Worm (Caenorhabditis elegans) whole organism, L1 larva: ENCODE data around the gene C27B7.9.

ENCODE experiments used
- Y116A8C.19 ChIP-seq: sonication (generic microtip); optimal IDR thresholded peaks from 2 replicates; lab custom pipeline; 2016; ENCODE audit warnings: missing compliant biosample characterization, missing genetic modification characterization, borderline replicate concordance
- aha-1 ChIP-seq: fragments of 150-350 bp; optimal IDR thresholded peaks from 2 replicates; lab custom pipeline; 2014; ENCODE audit warnings: missing biosample characterization, missing genetic modification characterization
- blmp-1 ChIP-seq: fragments of 150-350 bp; optimal IDR thresholded peaks from 2 replicates; lab custom pipeline; 2014; ENCODE audit warnings: missing biosample characterization, missing genetic modification characterization
- ceh-8 ChIP-seq: fragments of 200-800 bp; sonication (Bioruptor generic); optimal IDR thresholded peaks from 2 replicates; lab custom pipeline; 2018; ENCODE audit warnings: mild to moderate bottlenecking, missing genetic modification characterization, moderate library complexity, missing compliant biosample characterization
- ceh-82 ChIP-seq, 3 experiments: fragments of 150-350 bp in 1 of 3; sonication (generic microtip) in 2 of 3; optimal IDR thresholded peaks; 2 replicates each; lab custom pipeline; 2014 to 2017; ENCODE audit warnings: missing biosample characterization in 3 of 3, missing genetic modification characterization in 3 of 3
- dpl-1 ChIP-seq, 3 experiments: fragments of 150-350 bp in 2 of 3; sonication (generic microtip) in 1 of 3; optimal IDR thresholded peaks; 2 replicates each; lab custom pipeline; 2014 to 2017; ENCODE audit warnings: missing biosample characterization in 3 of 3, missing genetic modification characterization in 3 of 3, missing genetic modification reagents in 3 of 3
- dsc-1 ChIP-seq: sonication (generic microtip); optimal IDR thresholded peaks from 2 replicates; lab custom pipeline; 2016; ENCODE audit warnings: mild to moderate bottlenecking, missing genetic modification characterization, missing compliant biosample characterization
- efl-1 ChIP-seq, 4 experiments: fragments of 150-350 bp; optimal IDR thresholded peaks in 3 of 4; peaks in 1 of 4; 1 replicate in 1 of 4; 2 replicates in 3 of 4; lab custom pipeline; 2014; ENCODE audit warnings: missing biosample characterization in 2 of 4, missing genetic modification characterization in 2 of 4, missing genetic modification reagents in 2 of 4
- egl-13 ChIP-seq: sonication (generic microtip); optimal IDR thresholded peaks from 2 replicates; lab custom pipeline; 2016; ENCODE audit warnings: missing genotype, missing genetic modification reagents, missing genetic modification characterization, missing compliant biosample characterization
- elt-3 ChIP-seq, 6 experiments: fragments of 150-350 bp in 1 of 6; sonication (generic microtip); optimal IDR thresholded peaks; 2 replicates each; lab custom pipeline; 2017 to 2018; ENCODE audit warnings: missing biosample characterization in 6 of 6, missing genetic modification characterization in 6 of 6, inconsistent platforms in 1 of 6
- hlh-4 ChIP-seq: sonication (generic microtip); optimal IDR thresholded peaks from 2 replicates; lab custom pipeline; 2016; ENCODE audit warnings: mild to moderate bottlenecking, missing genetic modification characterization, missing compliant biosample characterization
- lin-14 ChIP-seq: fragments of 200-800 bp; sonication (Bioruptor generic); optimal IDR thresholded peaks from 2 replicates; lab custom pipeline; 2018; ENCODE audit warnings: mild to moderate bottlenecking, missing genetic modification characterization, moderate library complexity, missing compliant biosample characterization
- lin-35 ChIP-seq, 2 experiments: fragments of 150-350 bp; optimal IDR thresholded peaks; 2 replicates each; lab custom pipeline; 2014; ENCODE audit warnings: missing biosample characterization in 2 of 2, missing genetic modification characterization in 2 of 2, missing genetic modification reagents in 2 of 2
- lsy-2 ChIP-seq, 2 experiments: fragments of 150-350 bp; optimal IDR thresholded peaks; 2 replicates each; lab custom pipeline; 2014; ENCODE audit warnings: missing biosample characterization in 2 of 2, missing genetic modification characterization in 2 of 2
- mdl-1 ChIP-seq, 2 experiments: fragments of 150-350 bp; optimal IDR thresholded peaks; 2 replicates each; lab custom pipeline; 2014 to 2017; ENCODE audit warnings: missing biosample characterization in 2 of 2, missing genetic modification characterization in 2 of 2, inconsistent platforms in 1 of 2
- mep-1 ChIP-seq: fragments of 150-350 bp; optimal IDR thresholded peaks from 2 replicates; lab custom pipeline; 2014; ENCODE audit warnings: missing biosample characterization, missing genetic modification characterization
- nhr-12 ChIP-seq: sonication (generic microtip); optimal IDR thresholded peaks from 2 replicates; lab custom pipeline; 2017; ENCODE audit warnings: missing biosample characterization, missing genetic modification characterization
- nhr-19 ChIP-seq: fragments of 200-800 bp; sonication (Bioruptor generic); conservative IDR thresholded peaks from 2 replicates; pipeline ENCODE4 v1.3.6; 2022; ENCODE audit warnings: missing genetic modification characterization, missing compliant biosample characterization
- nhr-20 ChIP-seq: sonication (generic microtip); optimal IDR thresholded peaks from 2 replicates; lab custom pipeline; 2016; ENCODE audit warnings: mild to moderate bottlenecking, missing genetic modification characterization, missing compliant biosample characterization
- nhr-71 ChIP-seq: sonication (generic microtip); optimal IDR thresholded peaks from 2 replicates; lab custom pipeline; 2016; ENCODE audit warnings: mild to moderate bottlenecking, missing genetic modification characterization, moderate library complexity, missing compliant biosample characterization
- nhr-76 ChIP-seq: sonication (generic microtip); optimal IDR thresholded peaks from 2 replicates; lab custom pipeline; 2017; ENCODE audit warnings: missing biosample characterization, missing genetic modification characterization
- nhr-90 ChIP-seq: sonication (generic microtip); optimal IDR thresholded peaks from 2 replicates; lab custom pipeline; 2016; ENCODE audit warnings: mild to moderate bottlenecking, missing genetic modification characterization, missing compliant biosample characterization; ENCODE audit not compliant: poor library complexity
- pag-3 ChIP-seq: sonication (generic microtip); optimal IDR thresholded peaks from 2 replicates; lab custom pipeline; 2017; ENCODE audit warnings: missing genetic modification characterization, mild to moderate bottlenecking, missing compliant biosample characterization, antibody characterized with exemption, borderline replicate concordance; ENCODE audit not compliant: insufficient read depth
- pax-3 ChIP-seq: fragments of 200-800 bp; sonication (Bioruptor generic); optimal IDR thresholded peaks from 2 replicates; lab custom pipeline; 2018; ENCODE audit warnings: mild to moderate bottlenecking, missing genetic modification characterization, moderate library complexity, missing compliant biosample characterization
- rnt-1 ChIP-seq: sonication (generic microtip); optimal IDR thresholded peaks from 2 replicates; lab custom pipeline; 2016; ENCODE audit warnings: mild to moderate bottlenecking, missing genetic modification characterization, moderate library complexity, missing compliant biosample characterization
- skn-1 ChIP-seq: fragments of 150-350 bp; optimal IDR thresholded peaks from 2 replicates; lab custom pipeline; 2014; ENCODE audit warnings: missing biosample characterization, missing genetic modification characterization
- snpc-4 ChIP-seq: fragments of 150-350 bp; optimal IDR thresholded peaks from 2 replicates; lab custom pipeline; 2014; ENCODE audit warnings: missing biosample characterization, missing genetic modification characterization
- snu-23 ChIP-seq: sonication (generic microtip); optimal IDR thresholded peaks from 2 replicates; lab custom pipeline; 2016; ENCODE audit warnings: missing genetic modification characterization, missing compliant biosample characterization
- swsn-7 ChIP-seq: sonication (generic microtip); optimal IDR thresholded peaks from 2 replicates; lab custom pipeline; 2016; ENCODE audit warnings: missing genetic modification characterization, missing compliant biosample characterization
- tbx-2 ChIP-seq: sonication (generic microtip); optimal IDR thresholded peaks from 2 replicates; lab custom pipeline; 2016; ENCODE audit warnings: missing genetic modification characterization, missing compliant biosample characterization
- unc-30 ChIP-seq: sonication (generic microtip); optimal IDR thresholded peaks from 2 replicates; lab custom pipeline; 2017; ENCODE audit warnings: missing biosample characterization, missing genetic modification characterization
- zag-1 ChIP-seq: fragments of 150-350 bp; optimal IDR thresholded peaks from 2 replicates; lab custom pipeline; 2014; ENCODE audit warnings: missing biosample characterization, missing genetic modification characterization

C27B7.9 gene

ce11 chrIV:8925990-8926389, 10.1 kb upstream of the C27B7.9 start, which contains the start of the genes D1046.2 and cfim-2 (continued):
- no peak for TF ChIP-seq pag-3 (tag; lab: Kevin White, UChicago)
- no peak for TF ChIP-seq Y116A8C.19 (tag; lab: Kevin White, UChicago)
- no peak for TF ChIP-seq aha-1 (tag; lab: Kevin White, UChicago)
- TF ChIP-seq swsn-7 (tag; lab: Kevin White, UChicago): peak; percentile 30
- TF ChIP-seq lsy-2 (tag; optimal IDR thresholded peaks at IDR 0.05; lab: Kevin White, UChicago): peak in 1 of 2 experiments; percentile 64
- TF ChIP-seq skn-1 (tag; lab: Kevin White, UChicago): peak; percentile 3
- no peak for TF ChIP-seq nhr-20 (tag; lab: Kevin White, UChicago)
- peak; percentile 4 for TF ChIP-seq lin-14 (GFP tag; lab: Kevin White, UChicago)
- TF ChIP-seq rnt-1 (tag; lab: Kevin White, UChicago): no peak
- no peak for TF ChIP-seq nhr-90 (tag; lab: Kevin White, UChicago)

- TF ChIP-seq skn-1 (tag; lab: Kevin White, UChicago) (no peak), nhr-20 (tag; lab: Kevin White, UChicago) (no peak), nhr-76 (tag; lab: Kevin White, UChicago) (no peak), nhr-90 (tag; lab: Kevin White, UChicago) (no peak), dsc-1 (peak; percentile 67), hlh-4 (tag; lab: Kevin White, UChicago) (no peak), mdl-1 (tag; optimal IDR thresholded peaks at IDR 0.05; lab: Kevin White, UChicago) (no peak), mep-1 (tag; lab: Kevin White, UChicago) (no peak)
Measured at ce11 chrIV:8924126-8924525, 8.2 kb upstream of the C27B7.9 start.

- TF ChIP-seq hlh-4 (tag; lab: Kevin White, UChicago): no peak
- no peak for TF ChIP-seq tbx-2
- TF ChIP-seq nhr-20 (tag; lab: Kevin White, UChicago): no peak
- no peak for TF ChIP-seq snpc-4 (tag; lab: Kevin White, UChicago)
- TF ChIP-seq pax-3 (tag; lab: Kevin White, UChicago): no peak
- no peak for TF ChIP-seq nhr-19 (GFP tag; lab: Robert Waterston, UW)
- no peak for TF ChIP-seq mep-1 (tag; lab: Kevin White, UChicago)
- TF ChIP-seq egl-13 (tag; lab: Kevin White, UChicago): no peak
- TF ChIP-seq, all 84 proteins: peak for 0
Measured at ce11 chrIV:8923381-8923780, 7.5 kb upstream of the C27B7.9 start.

ce11 chrIV:8921956-8922355, 6.0 kb upstream of the C27B7.9 start, which contains the start of gene D1046.16:
Gene D1046.16, plus strand, starts transcription at chrIV:8922150.
- TF ChIP-seq elt-3 (tag; optimal IDR thresholded peaks at IDR 0.05; lab: Kevin White, UChicago) (peak in 1 of 6 experiments; percentile 30), nhr-71 (peak; percentile 4), ceh-8 (GFP tag; lab: Kevin White, UChicago) (no peak), mdl-1 (tag; optimal IDR thresholded peaks at IDR 0.05; lab: Kevin White, UChicago) (peak in 1 of 2 experiments; percentile 7), efl-1 (optimal IDR thresholded peaks at IDR 0.05; lab: Kevin White, UChicago) (peak; percentile 16 to 31), efl-1 (GFP tag; optimal IDR thresholded peaks at IDR 0.05 in 1 of 2; lab: Kevin White, UChicago) (no peak), snu-23 (GFP tag; lab: Kevin White, UChicago) (peak; percentile 70), rnt-1 (tag; lab: Kevin White, UChicago) (peak; percentile 18), nhr-90 (tag; lab: Kevin White, UChicago) (peak; percentile 51), nhr-20 (tag; lab: Kevin White, UChicago) (peak; percentile 61), lin-14 (GFP tag; lab: Kevin White, UChicago) (peak; percentile 80), swsn-7 (tag; lab: Kevin White, UChicago) (peak; percentile 12), dpl-1 (GFP tag; optimal IDR thresholded peaks at IDR 0.05; lab: Kevin White, UChicago) (peak in 1 of 3 experiments; percentile 17), nhr-12 (tag; lab: Kevin White, UChicago) (no peak), lin-35 (GFP tag; optimal IDR thresholded peaks at IDR 0.05; lab: Kevin White, UChicago) (peak; percentile 36 to 66), zag-1 (tag; lab: Kevin White, UChicago) (no peak), ceh-82 (tag; optimal IDR thresholded peaks at IDR 0.05; lab: Kevin White, UChicago) (peak in 1 of 3 experiments; percentile 5), lsy-2 (tag; optimal IDR thresholded peaks at IDR 0.05; lab: Kevin White, UChicago) (peak in 1 of 2 experiments; percentile 43), unc-30 (tag; lab: Kevin White, UChicago) (no peak), blmp-1 (tag; lab: Kevin White, UChicago) (peak; percentile 83)
